Worm (Caenorhabditis elegans) whole organism, late embryonic: Measurements from ENCODE around the gene K12G11.6.
A peak's percentile ranks its signal among the peaks of the same experiment; 100 is the strongest.

ENCODE experiments used
- C08G9.2 ChIP-seq: sonication (generic microtip); optimal IDR thresholded peaks from 2 replicates; lab custom pipeline; 2016; ENCODE audit warnings: mild to moderate bottlenecking, missing genetic modification characterization, moderate library complexity, missing compliant biosample characterization
- F13H6.1 ChIP-seq: sonication (generic microtip); optimal IDR thresholded peaks from 2 replicates; lab custom pipeline; 2016; ENCODE audit warnings: missing genetic modification characterization, missing compliant biosample characterization
- K02D7.2 ChIP-seq: sonication (generic microtip); optimal IDR thresholded peaks from 2 replicates; lab custom pipeline; 2017; ENCODE audit warnings: mild to moderate bottlenecking, missing genetic modification characterization, missing compliant biosample characterization
- Y22D7AL.16 ChIP-seq: sonication (generic microtip); optimal IDR thresholded peaks from 2 replicates; lab custom pipeline; 2016; ENCODE audit warnings: missing genetic modification characterization, missing compliant biosample characterization
- ahr-1 ChIP-seq: sonication (generic microtip); optimal IDR thresholded peaks from 2 replicates; lab custom pipeline; 2016; ENCODE audit warnings: missing genetic modification characterization, missing compliant biosample characterization
- ama-1 ChIP-seq: fragments of 150-350 bp; optimal IDR thresholded peaks from 2 replicates; lab custom pipeline; 2014
- ceh-14 ChIP-seq: sonication (generic microtip); optimal IDR thresholded peaks from 2 replicates; lab custom pipeline; 2016; ENCODE audit warnings: missing genotype, missing genetic modification characterization, missing compliant biosample characterization
- ceh-18 ChIP-seq: sonication (generic microtip); optimal IDR thresholded peaks from 2 replicates; lab custom pipeline; 2016; ENCODE audit warnings: missing genetic modification characterization, missing compliant biosample characterization
- ceh-19 ChIP-seq: fragments of 200-800 bp; sonication (Bioruptor generic); optimal IDR thresholded peaks from 2 replicates; lab custom pipeline; 2018; ENCODE audit warnings: mild to moderate bottlenecking, missing genetic modification characterization, missing compliant biosample characterization
- ceh-2 ChIP-seq: sonication (generic microtip); optimal IDR thresholded peaks from 2 replicates; lab custom pipeline; 2016; ENCODE audit warnings: missing genotype, missing genetic modification characterization, missing compliant biosample characterization
- ceh-31 ChIP-seq: sonication (generic microtip); optimal IDR thresholded peaks from 2 replicates; lab custom pipeline; 2016; ENCODE audit warnings: missing genetic modification characterization, missing compliant biosample characterization
- ceh-48 ChIP-seq: sonication (generic microtip); optimal IDR thresholded peaks from 2 replicates; lab custom pipeline; 2016; ENCODE audit warnings: missing genetic modification characterization, inconsistent platforms, missing compliant biosample characterization
- che-1 ChIP-seq: sonication (generic microtip); optimal IDR thresholded peaks from 2 replicates; lab custom pipeline; 2016; ENCODE audit warnings: mild to moderate bottlenecking, missing genetic modification characterization, missing compliant biosample characterization
- dve-1 ChIP-seq: sonication (generic microtip); optimal IDR thresholded peaks from 2 replicates; lab custom pipeline; 2017; ENCODE audit warnings: antibody characterized with exemption, mild to moderate bottlenecking, missing genetic modification characterization, missing compliant biosample characterization
- elt-2 ChIP-seq: sonication (generic microtip); optimal IDR thresholded peaks from 2 replicates; lab custom pipeline; 2016; ENCODE audit warnings: missing genetic modification reagents, missing genetic modification characterization, missing compliant biosample characterization
- ets-4 ChIP-seq: sonication (generic microtip); optimal IDR thresholded peaks from 2 replicates; lab custom pipeline; 2016; ENCODE audit warnings: missing genetic modification characterization, missing compliant biosample characterization
- eyg-1 ChIP-seq: sonication (generic microtip); optimal IDR thresholded peaks from 2 replicates; lab custom pipeline; 2016; ENCODE audit warnings: missing genotype, missing genetic modification characterization, missing compliant biosample characterization
- fax-1 ChIP-seq: sonication (generic microtip); optimal IDR thresholded peaks from 2 replicates; lab custom pipeline; 2016; ENCODE audit warnings: missing genotype, missing genetic modification characterization, missing compliant biosample characterization
- gmeb-2 ChIP-seq: sonication (generic microtip); optimal IDR thresholded peaks from 2 replicates; lab custom pipeline; 2016; ENCODE audit warnings: missing genetic modification characterization, inconsistent platforms, missing compliant biosample characterization
- hlh-13 ChIP-seq: fragments of 200-800 bp; sonication (Bioruptor generic); optimal IDR thresholded peaks from 2 replicates; lab custom pipeline; 2018; ENCODE audit warnings: mild to moderate bottlenecking, missing genetic modification characterization, missing compliant biosample characterization
- hlh-15 ChIP-seq: sonication (generic microtip); optimal IDR thresholded peaks from 2 replicates; lab custom pipeline; 2016; ENCODE audit warnings: missing genetic modification characterization, missing compliant biosample characterization
- hlh-30 ChIP-seq: sonication (generic microtip); optimal IDR thresholded peaks from 2 replicates; lab custom pipeline; 2017; ENCODE audit warnings: antibody characterized with exemption, missing genetic modification characterization, missing compliant biosample characterization; ENCODE audit not compliant: insufficient read depth
- lim-6 ChIP-seq: sonication (generic microtip); optimal IDR thresholded peaks from 2 replicates; lab custom pipeline; 2016; ENCODE audit warnings: missing genetic modification characterization, missing compliant biosample characterization
- lin-11 ChIP-seq: fragments of 200-800 bp; sonication (Bioruptor generic); optimal IDR thresholded peaks from 2 replicates; lab custom pipeline; 2018; ENCODE audit warnings: mild to moderate bottlenecking, missing genetic modification characterization, missing compliant biosample characterization
- nfya-1 ChIP-seq: sonication (generic microtip); optimal IDR thresholded peaks from 2 replicates; lab custom pipeline; 2017; ENCODE audit warnings: missing genetic modification characterization, mild to moderate bottlenecking, missing compliant biosample characterization, antibody characterized with exemption, moderate library complexity
- npax-4 ChIP-seq: sonication (generic microtip); optimal IDR thresholded peaks from 2 replicates; lab custom pipeline; 2016; ENCODE audit warnings: missing genetic modification characterization, missing compliant biosample characterization
- odd-2 ChIP-seq: sonication (generic microtip); optimal IDR thresholded peaks from 2 replicates; lab custom pipeline; 2017; ENCODE audit warnings: antibody characterized with exemption, mild to moderate bottlenecking, missing genetic modification characterization, missing compliant biosample characterization
- pat-9 ChIP-seq: fragments of 200-800 bp; sonication (Bioruptor generic); optimal IDR thresholded peaks from 2 replicates; lab custom pipeline; 2018; ENCODE audit warnings: mild to moderate bottlenecking, missing genetic modification characterization, moderate library complexity, missing compliant biosample characterization
- pha-2 ChIP-seq: sonication (generic microtip); optimal IDR thresholded peaks from 2 replicates; lab custom pipeline; 2017; ENCODE audit warnings: mild to moderate bottlenecking, missing genetic modification characterization, missing compliant biosample characterization
- pha-4 ChIP-seq: fragments of 150-350 bp; optimal IDR thresholded peaks from 2 replicates; lab custom pipeline; 2018; ENCODE audit warnings: missing biosample characterization, missing genetic modification reagents, missing genetic modification characterization
- pqm-1 ChIP-seq: sonication (generic microtip); optimal IDR thresholded peaks from 2 replicates; lab custom pipeline; 2016; ENCODE audit warnings: missing genetic modification characterization, missing compliant biosample characterization
- sox-2 ChIP-seq: fragments of 200-800 bp; sonication (Bioruptor generic); IDR thresholded peaks from 2 replicates; pipeline ENCODE4 v1.3.6; 2022; ENCODE audit warnings: missing genetic modification reagents, missing genetic modification characterization, missing compliant biosample characterization
- sox-4 ChIP-seq: sonication (generic microtip); optimal IDR thresholded peaks from 2 replicates; lab custom pipeline; 2017; ENCODE audit warnings: mild to moderate bottlenecking, missing genetic modification characterization, inconsistent platforms, missing compliant biosample characterization
- tbx-2 ChIP-seq: sonication (generic microtip); optimal IDR thresholded peaks from 2 replicates; lab custom pipeline; 2016; ENCODE audit warnings: missing genetic modification characterization, missing compliant biosample characterization
- tbx-7 ChIP-seq: sonication (generic microtip); optimal IDR thresholded peaks from 2 replicates; lab custom pipeline; 2016; ENCODE audit warnings: missing genotype, missing genetic modification characterization, missing compliant biosample characterization
- ttx-3 ChIP-seq: sonication (generic microtip); optimal IDR thresholded peaks from 2 replicates; lab custom pipeline; 2016; ENCODE audit warnings: missing genetic modification reagents, missing genetic modification characterization, missing compliant biosample characterization
- unc-42 ChIP-seq: sonication (generic microtip); optimal IDR thresholded peaks from 2 replicates; lab custom pipeline; 2016; ENCODE audit warnings: missing genotype, missing genetic modification characterization, missing compliant biosample characterization
- unc-55 ChIP-seq: sonication (generic microtip); optimal IDR thresholded peaks from 2 replicates; lab custom pipeline; 2017; ENCODE audit warnings: missing biosample characterization, missing genetic modification reagents, missing genetic modification characterization
- unc-86 ChIP-seq: sonication (generic microtip); optimal IDR thresholded peaks from 2 replicates; lab custom pipeline; 2016; ENCODE audit warnings: missing genetic modification characterization, missing compliant biosample characterization
- ztf-16 ChIP-seq: sonication (generic microtip); optimal IDR thresholded peaks from 2 replicates; lab custom pipeline; 2017; ENCODE audit warnings: missing genetic modification characterization, missing compliant biosample characterization

K12G11.6 gene

ce11 chrV:11849408-11849807 is 44.7 kb upstream of the K12G11.6 start:
- no peak for TF ChIP-seq C08G9.2 (tag; lab: Kevin White, UChicago)
- no peak for TF ChIP-seq unc-55 (GFP tag; lab: Kevin White, UChicago)
- no peak for TF ChIP-seq pha-2 (tag; lab: Kevin White, UChicago)
- no peak for TF ChIP-seq ceh-19 (GFP tag; lab: Kevin White, UChicago)
- no peak for TF ChIP-seq ceh-48 (tag; lab: Kevin White, UChicago)
- no peak for TF ChIP-seq tbx-7
- TF ChIP-seq ttx-3 (tag; lab: Kevin White, UChicago): no peak
- no peak for TF ChIP-seq lim-6 (tag; lab: Kevin White, UChicago)
- no peak for TF ChIP-seq unc-86 (tag; lab: Kevin White, UChicago)
- TF ChIP-seq pha-4 (tag; lab: Kevin White, UChicago): no peak
- TF ChIP-seq odd-2 (tag; lab: Kevin White, UChicago): no peak
- no peak for TF ChIP-seq ets-4 (tag; lab: Kevin White, UChicago)
- TF ChIP-seq ceh-18: no peak

- TF ChIP-seq unc-42 (tag; lab: Kevin White, UChicago) (peak; percentile 21), dve-1 (no peak), pha-2 (tag; lab: Kevin White, UChicago) (no peak), tbx-2 (tag; lab: Kevin White, UChicago) (peak; percentile 34), F13H6.1 (tag; lab: Kevin White, UChicago) (no peak), ceh-18 (no peak), ceh-19 (GFP tag; lab: Kevin White, UChicago) (peak; percentile 29), che-1 (tag; lab: Kevin White, UChicago) (peak; percentile 3), ttx-3 (tag; lab: Kevin White, UChicago) (peak; percentile 6), hlh-30 (tag; lab: Kevin White, UChicago) (no peak), sox-4 (tag; lab: Kevin White, UChicago) (no peak)
Observed at ce11 chrV:11852305-11852704, 41.8 kb upstream of the K12G11.6 start.

ce11 chrV:11853723-11854122 is 40.4 kb upstream of the K12G11.6 start:
- TF ChIP-seq elt-2 (tag; lab: Kevin White, UChicago) (peak; percentile 32), tbx-7 (no peak)

ce11 chrV:11854905-11855304 is 39.2 kb upstream of the K12G11.6 start:
- TF ChIP-seq unc-42 (tag; lab: Kevin White, UChicago) (peak; percentile 93), ceh-14 (tag; lab: Kevin White, UChicago) (peak; percentile 98), fax-1 (tag; lab: Kevin White, UChicago) (no peak), eyg-1 (tag; lab: Kevin White, UChicago) (no peak), Y22D7AL.16 (no peak)
- TF ChIP-seq, all 69 proteins: peak for 2

- TF ChIP-seq unc-86 (tag; lab: Kevin White, UChicago): no peak
- no peak for TF ChIP-seq hlh-30 (tag; lab: Kevin White, UChicago)
- no peak for TF ChIP-seq pqm-1 (tag; lab: Kevin White, UChicago)
- TF ChIP-seq hlh-13 (GFP tag; lab: Kevin White, UChicago): no peak
- TF ChIP-seq, all 69 proteins: peak for 0
Observed at ce11 chrV:11856022-11856421, 38.1 kb upstream of the K12G11.6 start.

ce11 chrV:11857756-11858155 is 36.4 kb upstream of the K12G11.6 start:
- TF ChIP-seq ceh-2 (tag; lab: Kevin White, UChicago) (no peak), gmeb-2 (tag; lab: Kevin White, UChicago) (no peak)

ce11 chrV:11858299-11858698 is 35.8 kb upstream of the K12G11.6 start:
- no peak for TF ChIP-seq ama-1 (lab: Kevin White, UChicago)
- TF ChIP-seq elt-2 (tag; lab: Kevin White, UChicago): no peak
- TF ChIP-seq ahr-1: no peak
- TF ChIP-seq ceh-31 (tag; lab: Kevin White, UChicago): no peak
- no peak for TF ChIP-seq hlh-15
- TF ChIP-seq lin-11 (tag; lab: Kevin White, UChicago): no peak
- TF ChIP-seq pha-2 (tag; lab: Kevin White, UChicago): no peak
- no peak for TF ChIP-seq ceh-14 (tag; lab: Kevin White, UChicago)
- TF ChIP-seq sox-2 (GFP tag; lab: Robert Waterston, UW): no peak
- no peak for TF ChIP-seq hlh-13 (GFP tag; lab: Kevin White, UChicago)
- no peak for TF ChIP-seq pat-9 (tag; lab: Kevin White, UChicago)
- no peak for TF ChIP-seq K02D7.2 (tag; lab: Kevin White, UChicago)
- no peak for TF ChIP-seq ztf-16 (tag; lab: Kevin White, UChicago)
- TF ChIP-seq nfya-1: no peak
- TF ChIP-seq npax-4 (tag; lab: Kevin White, UChicago): no peak
- TF ChIP-seq, all 69 proteins: peak for 0
